Worm (Caenorhabditis elegans): ENCODE results near the gene F41B4.2.

- TF ChIP-seq fos-1 (tag; optimal IDR thresholded peaks at IDR 0.05) (no peak), ama-1 (optimal IDR thresholded peaks at IDR 0.05) (no peak), rnt-1 (tag; optimal IDR thresholded peaks at IDR 0.05) (no peak), unc-62 (GFP tag; optimal IDR thresholded peaks at IDR 0.05) (no peak), blmp-1 (tag; optimal IDR thresholded peaks at IDR 0.05) (no peak), C16A3.4 (tag; optimal IDR thresholded peaks at IDR 0.05) (no peak), ztf-11 (tag; optimal IDR thresholded peaks at IDR 0.05) (no peak), aly-2 (tag; optimal IDR thresholded peaks at IDR 0.05) (no peak), zag-1 (tag; optimal IDR thresholded peaks at IDR 0.05) (no peak)
Observed at ce11 chrX:6850412-6850811, 15.3 kb upstream of the F41B4.2 start.

Data from whole organism, L1 larva.